Fruit fly (Drosophila melanogaster) whole organism, embryonic: ENCODE results near the gene cup.

ENCODE experiments used
- Aef1 ChIP-seq: fragments of 200-800 bp; sonication (Bioruptor generic); IDR thresholded peaks from 3 replicates; pipeline ENCODE4 v1.3.6; 2022; ENCODE audit warnings: missing biosample characterization, missing genetic modification characterization
- Antp ChIP-seq: fragments of 200-800 bp; sonication (Bioruptor generic); optimal IDR thresholded peaks from 3 replicates; lab custom pipeline; 2016; ENCODE audit warnings: missing biosample characterization, missing genetic modification characterization
- CG10209 ChIP-seq: fragments of 200-800 bp; sonication (Bioruptor generic); optimal IDR thresholded peaks from 3 replicates; lab custom pipeline; 2017; ENCODE audit warnings: missing biosample characterization, mild to moderate bottlenecking, missing genetic modification characterization, missing genetic modification reagents
- CG10321 ChIP-seq: fragments of 200-800 bp; sonication (Bioruptor generic); IDR thresholded peaks from 2 replicates; pipeline ENCODE4 v1.3.6; 2022; ENCODE audit warnings: missing biosample characterization, missing genetic modification characterization
- CG10959 ChIP-seq: fragments of 200-800 bp; sonication (Bioruptor generic); IDR thresholded peaks from 2 replicates; pipeline ENCODE4 v1.3.6; 2022; ENCODE audit warnings: missing biosample characterization, missing genetic modification characterization
- CG12744 ChIP-seq: fragments of 200-800 bp; sonication (Bioruptor generic); optimal IDR thresholded peaks from 2 replicates; lab custom pipeline; 2016; ENCODE audit warnings: missing biosample characterization, missing genetic modification characterization
- CG13424 ChIP-seq: fragments of 200-800 bp; sonication (Bioruptor generic); optimal IDR thresholded peaks from 2 replicates; lab custom pipeline; 2019; ENCODE audit warnings: missing biosample characterization, mild to moderate bottlenecking, missing genetic modification characterization, moderate library complexity
- CG13775 ChIP-seq: fragments of 200-800 bp; sonication (Bioruptor generic); optimal IDR thresholded peaks from 3 replicates; lab custom pipeline; 2017; ENCODE audit warnings: missing biosample characterization, mild to moderate bottlenecking, missing genetic modification characterization
- CG14441 ChIP-seq: fragments of 200-800 bp; sonication (Bioruptor generic); IDR thresholded peaks from 2 replicates; pipeline ENCODE4 v1.3.6; 2022; ENCODE audit warnings: missing biosample characterization, missing genetic modification characterization
- CG14710 ChIP-seq: fragments of 200-800 bp; sonication (Bioruptor generic); optimal IDR thresholded peaks from 3 replicates; lab custom pipeline; 2019; ENCODE audit warnings: missing biosample characterization, mild to moderate bottlenecking, missing genetic modification characterization, moderate library complexity
- CG17802 ChIP-seq: fragments of 200-800 bp; sonication (Bioruptor generic); optimal IDR thresholded peaks from 2 replicates; lab custom pipeline; 2018; ENCODE audit warnings: missing biosample characterization, mild to moderate bottlenecking, missing genetic modification characterization, moderate library complexity
- CG2712 ChIP-seq: fragments of 200-800 bp; optimal IDR thresholded peaks from 3 replicates; lab custom pipeline; 2019; ENCODE audit warnings: missing biosample characterization, mild to moderate bottlenecking, missing genetic modification characterization, moderate library complexity
- CG2889 ChIP-seq: fragments of 200-800 bp; sonication (Bioruptor generic); IDR thresholded peaks from 3 replicates; pipeline ENCODE4 v1.3.6; 2022; ENCODE audit warnings: missing biosample characterization, missing genetic modification characterization
- CG4617 ChIP-seq: fragments of 200-800 bp; sonication (Bioruptor generic); optimal IDR thresholded peaks from 3 replicates; lab custom pipeline; 2016; ENCODE audit warnings: missing biosample characterization, missing genetic modification characterization, borderline replicate concordance
- CG6765 ChIP-seq: fragments of 200-800 bp; sonication (Bioruptor generic); optimal IDR thresholded peaks from 3 replicates; lab custom pipeline; 2017; ENCODE audit warnings: missing biosample characterization, mild to moderate bottlenecking, missing genetic modification characterization
- CG7357 ChIP-seq: fragments of 200-800 bp; sonication (Bioruptor generic); IDR thresholded peaks from 3 replicates; pipeline ENCODE4 v1.3.6; 2022; ENCODE audit warnings: missing biosample characterization, missing genetic modification characterization
- CG9797 ChIP-seq: fragments of 200-800 bp; sonication (Bioruptor generic); optimal IDR thresholded peaks from 3 replicates; lab custom pipeline; 2018; ENCODE audit warnings: missing biosample characterization, mild to moderate bottlenecking, missing genetic modification characterization
- CG9932 ChIP-seq: fragments of 200-800 bp; sonication (Bioruptor generic); IDR thresholded peaks from 2 replicates; pipeline ENCODE4 v1.3.6; 2022; ENCODE audit warnings: missing biosample characterization, missing genetic modification characterization
- Dip3 ChIP-seq: fragments of 200-800 bp; sonication (Bioruptor generic); optimal IDR thresholded peaks from 3 replicates; lab custom pipeline; 2016; ENCODE audit warnings: missing biosample characterization, missing genetic modification characterization
- E2f2 ChIP-seq: fragments of 200-800 bp; sonication (Bioruptor generic); IDR thresholded peaks from 2 replicates; pipeline ENCODE4 v1.3.6; 2022; ENCODE audit warnings: missing biosample characterization, missing genetic modification characterization
- Fer1 ChIP-seq: fragments of 200-800 bp; sonication (Bioruptor generic); optimal IDR thresholded peaks from 2 replicates; lab custom pipeline; 2017; ENCODE audit warnings: missing biosample characterization, mild to moderate bottlenecking, missing genetic modification characterization
- HLH54F ChIP-seq: fragments of 200-800 bp; sonication (Bioruptor generic); optimal IDR thresholded peaks from 3 replicates; lab custom pipeline; 2016; ENCODE audit warnings: missing biosample characterization, missing genetic modification characterization
- HmgD ChIP-seq: fragments of 200-800 bp; sonication (Bioruptor generic); optimal IDR thresholded peaks from 3 replicates; lab custom pipeline; 2016; ENCODE audit warnings: missing biosample characterization, missing genetic modification characterization
- Hr3 ChIP-seq: fragments of 200-800 bp; sonication (Bioruptor generic); optimal IDR thresholded peaks from 3 replicates; lab custom pipeline; 2016; ENCODE audit warnings: missing biosample characterization, missing genetic modification characterization
- Hsf ChIP-seq: fragments of 200-800 bp; sonication (Bioruptor generic); optimal IDR thresholded peaks from 3 replicates; lab custom pipeline; 2016; ENCODE audit warnings: missing biosample characterization, missing genetic modification characterization
- Lhr ChIP-seq: fragments of 200-800 bp; sonication (Bioruptor generic); optimal IDR thresholded peaks from 3 replicates; lab custom pipeline; 2017; ENCODE audit warnings: mild to moderate bottlenecking, missing biosample characterization, missing genetic modification reagents, missing genetic modification characterization
- Lpt ChIP-seq: fragments of >200 bp; optimal IDR thresholded peaks from 2 replicates; lab custom pipeline; 2018; ENCODE audit warnings: missing biosample characterization, missing genetic modification characterization
- MESR4 ChIP-seq: fragments of 200-800 bp; sonication (Bioruptor generic); optimal IDR thresholded peaks from 2 replicates; lab custom pipeline; 2018; ENCODE audit warnings: missing biosample characterization, mild to moderate bottlenecking, missing genetic modification characterization, moderate library complexity
- Med ChIP-seq: fragments of 200-800 bp; sonication (Bioruptor generic); peaks from one replicate; lab custom pipeline; 2016; ENCODE audit warnings: missing biosample characterization, missing genetic modification characterization, mild to moderate bottlenecking, inconsistent platforms, moderate library complexity
- Meics ChIP-seq: fragments of 200-800 bp; sonication (Bioruptor generic); optimal IDR thresholded peaks from 2 replicates; lab custom pipeline; 2017; ENCODE audit warnings: missing biosample characterization, mild to moderate bottlenecking, missing genetic modification characterization
- Optix ChIP-seq: fragments of 200-800 bp; sonication (Bioruptor generic); IDR thresholded peaks from 3 replicates; pipeline ENCODE4 v1.3.6; 2022; ENCODE audit warnings: missing biosample characterization, missing genetic modification characterization
- Ptx1 ChIP-seq: fragments of 200-800 bp; sonication (Bioruptor generic); IDR thresholded peaks from 2 replicates; pipeline ENCODE4 v1.3.6; 2022; ENCODE audit warnings: missing biosample characterization, missing genetic modification characterization
- Xbp1 ChIP-seq: fragments of 200-800 bp; sonication (Bioruptor generic); optimal IDR thresholded peaks from 3 replicates; lab custom pipeline; 2016; ENCODE audit warnings: missing biosample characterization, mild to moderate bottlenecking, missing genetic modification characterization
- YL-1 ChIP-seq: fragments of 200-800 bp; sonication (Bioruptor generic); optimal IDR thresholded peaks from 3 replicates; lab custom pipeline; 2017; ENCODE audit warnings: missing biosample characterization, mild to moderate bottlenecking, missing genetic modification characterization
- crc ChIP-seq: fragments of 200-800 bp; sonication (Bioruptor generic); optimal IDR thresholded peaks from 2 replicates; lab custom pipeline; 2016; ENCODE audit warnings: missing biosample characterization, missing genetic modification characterization
- dmrt11E ChIP-seq: fragments of 200-800 bp; sonication (Bioruptor generic); optimal IDR thresholded peaks from 3 replicates; lab custom pipeline; 2018; ENCODE audit warnings: missing biosample characterization, mild to moderate bottlenecking, missing genetic modification characterization, moderate library complexity
- dysf ChIP-seq: fragments of 200-800 bp; sonication (Bioruptor generic); IDR thresholded peaks from 3 replicates; pipeline ENCODE4 v1.3.6; 2022; ENCODE audit warnings: missing biosample characterization, missing genetic modification characterization
- esg ChIP-seq: fragments of 200-800 bp; sonication (Bioruptor generic); conservative IDR thresholded peaks from 2 replicates; pipeline ENCODE4 v1.3.6; 2022; ENCODE audit warnings: missing biosample characterization, missing genetic modification characterization
- eyg ChIP-seq: fragments of 200-800 bp; sonication (Bioruptor generic); optimal IDR thresholded peaks from 3 replicates; lab custom pipeline; 2016; ENCODE audit warnings: missing biosample characterization, missing genetic modification characterization
- ftz-f1 ChIP-seq: fragments of 200-800 bp; sonication (Bioruptor generic); optimal IDR thresholded peaks from 2 replicates; lab custom pipeline; 2016; ENCODE audit warnings: missing biosample characterization, missing genetic modification characterization
- gfzf ChIP-seq: fragments of 200-800 bp; sonication (Bioruptor generic); optimal IDR thresholded peaks from 2 replicates; lab custom pipeline; 2016; ENCODE audit warnings: missing biosample characterization, mild to moderate bottlenecking, missing genetic modification characterization, moderate library complexity
- hkb ChIP-seq, 2 experiments: fragments of 200-800 bp in 1 of 2; fragments of >200 bp in 1 of 2; sonication (Bioruptor generic) in 1 of 2; IDR thresholded peaks in 1 of 2; optimal IDR thresholded peaks in 1 of 2; 2 replicates each; pipeline versions ENCODE4 v1.3.6 to Lab custom; 2017 to 2022; ENCODE audit warnings: missing biosample characterization in 1 of 2, missing genetic modification characterization in 1 of 2
- jumu ChIP-seq: fragments of 200-800 bp; sonication (Bioruptor generic); optimal IDR thresholded peaks from 3 replicates; lab custom pipeline; 2016; ENCODE audit warnings: missing biosample characterization, missing genetic modification characterization
- nerfin-1 ChIP-seq: fragments of 200-800 bp; sonication (Bioruptor generic); optimal IDR thresholded peaks from 3 replicates; lab custom pipeline; 2019; ENCODE audit warnings: missing biosample characterization, mild to moderate bottlenecking, missing genetic modification characterization, moderate library complexity
- nmo ChIP-seq: fragments of 200-800 bp; sonication (Bioruptor generic); optimal IDR thresholded peaks from 2 replicates; lab custom pipeline; 2018; ENCODE audit warnings: missing biosample characterization, mild to moderate bottlenecking, missing genetic modification characterization, moderate library complexity
- pho ChIP-seq: fragments of 200-800 bp; sonication (Bioruptor generic); optimal IDR thresholded peaks from 2 replicates; lab custom pipeline; 2016; ENCODE audit warnings: missing biosample characterization, missing genetic modification characterization
- sd ChIP-seq: fragments of 200-800 bp; sonication (Bioruptor generic); optimal IDR thresholded peaks from 3 replicates; lab custom pipeline; 2018; ENCODE audit warnings: missing biosample characterization, mild to moderate bottlenecking, missing genetic modification characterization, moderate library complexity
- wor ChIP-seq: fragments of 200-800 bp; sonication (Bioruptor generic); IDR thresholded peaks from 2 replicates; pipeline ENCODE4 v1.3.6; 2022; ENCODE audit warnings: missing biosample characterization, missing genetic modification characterization
- zen ChIP-seq: fragments of 200-800 bp; sonication (Bioruptor generic); optimal IDR thresholded peaks from 3 replicates; lab custom pipeline; 2018; ENCODE audit warnings: missing biosample characterization, mild to moderate bottlenecking, missing genetic modification characterization, moderate library complexity

Gene cup

DNA sequence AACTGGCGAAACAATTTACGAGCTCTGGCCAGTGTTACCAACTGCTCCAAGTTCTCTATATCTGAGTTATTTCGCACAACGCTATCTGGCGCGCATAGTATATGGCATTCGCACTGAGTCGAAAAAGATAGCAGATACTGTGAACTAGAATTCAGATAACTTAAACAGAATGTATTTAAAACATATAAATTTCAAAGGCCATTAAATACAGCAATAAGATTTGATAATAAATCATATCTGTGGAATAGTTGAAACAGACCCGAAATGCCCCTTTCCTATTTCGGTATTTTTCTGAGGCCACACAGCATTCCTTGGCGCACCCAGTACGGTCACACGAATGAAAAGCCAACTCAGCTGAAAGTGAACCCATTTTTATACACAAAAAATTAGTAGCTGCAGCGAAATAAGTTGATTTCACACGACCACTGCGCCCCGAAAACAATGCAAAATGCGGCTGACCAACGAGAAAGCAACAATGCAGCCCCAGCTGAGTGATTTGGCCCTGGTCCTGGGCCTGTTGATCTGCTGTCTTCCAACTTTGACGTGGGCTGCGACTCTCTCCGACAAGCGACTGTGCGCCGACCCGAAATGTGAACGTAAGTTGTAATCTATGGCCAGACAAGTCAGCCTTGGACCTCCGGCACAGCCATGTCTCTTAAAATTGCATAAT lies 14.2 kb upstream of the cup start, which contains the start of the genes CG31635 and Tango1:
Gene CG31635 (minus strand): TSS at position 30 of the 670 bp plus-strand sequence.
Gene Tango1 (plus strand): TSS at position 304 of the 670 bp plus-strand sequence.
- TF ChIP-seq crc (GFP tag; lab: Kevin White, UChicago) (peak; percentile 10), Aef1 (GFP tag; lab: Robert Waterston, UW) (peak; percentile 26; the same call in 1 of the 3 replicates), Xbp1 (peak; percentile 10), CG10321 (GFP tag; lab: Robert Waterston, UW) (no peak), CG14710 (tag; lab: Kevin White, UChicago) (peak; percentile 81), nerfin-1 (tag; lab: Kevin White, UChicago) (peak; percentile 46), CG10209 (GFP tag; lab: Kevin White, UChicago) (peak; percentile 7), CG2712 (tag; lab: Kevin White, UChicago) (peak; percentile 33), Fer1 (peak; percentile 34), Ptx1 (GFP tag; lab: Robert Waterston, UW) (peak; percentile 46; the same call in 1 of the 2 replicates), CG9932 (0 out of 2 replicates have a peak, but pooled peaks have one; percentile 40), CG17802 (tag; lab: Kevin White, UChicago) (peak; percentile 82), Hsf (GFP tag; lab: Kevin White, UChicago) (peak; percentile 17), Hr3 (GFP tag; lab: Kevin White, UChicago) (peak; percentile 25), esg (no peak), jumu (GFP tag; lab: Kevin White, UChicago) (peak; percentile 24), CG4617 (GFP tag; lab: Kevin White, UChicago) (peak; percentile 68), CG14441 (GFP tag; lab: Robert Waterston, UW) (0 out of 2 replicates have a peak, but pooled peaks have one; percentile 14), CG13775 (peak; percentile 10), CG2889 (no peak), YL-1 (GFP tag; lab: Kevin White, UChicago) (peak; percentile 61), ftz-f1 (GFP tag; lab: Kevin White, UChicago) (peak; percentile 40), HLH54F (peak; percentile 36), CG7357 (GFP tag; lab: Robert Waterston, UW) (peak; percentile 94), CG12744 (GFP tag; lab: Kevin White, UChicago) (peak; percentile 2), Dip3 (GFP tag; lab: Kevin White, UChicago) (peak; percentile 12), HmgD (peak; percentile 28), dysf (GFP tag; lab: Robert Waterston, UW) (0 out of 3 replicates have a peak, but pooled peaks have one; percentile 22), gfzf (GFP tag; lab: Kevin White, UChicago) (peak; percentile 96), nmo (peak; percentile 76), CG13424 (tag; lab: Kevin White, UChicago) (peak; percentile 7), Antp (GFP tag; lab: Kevin White, UChicago) (peak; percentile 13), Lhr (peak; percentile 73), Optix (no peak), pho (no peak), wor (GFP tag; lab: Robert Waterston, UW) (no peak), E2f2 (peak; percentile 76), Lpt (GFP tag; lab: Kevin White, UChicago) (no peak), sd (tag; lab: Kevin White, UChicago) (peak; percentile 89), Med (GFP tag; lab: Kevin White, UChicago) (peak; percentile 82), Meics (GFP tag; lab: Kevin White, UChicago) (no peak), CG6765 (GFP tag; lab: Kevin White, UChicago) (no peak), MESR4 (GFP tag; lab: Kevin White, UChicago) (peak; percentile 89), zen (tag; lab: Kevin White, UChicago) (peak; percentile 3), hkb (optimal IDR thresholded peaks at IDR 0.05; lab: Kevin White, UChicago) (peak; percentile 95), hkb (GFP tag; IDR thresholded peaks at IDR 0.05; lab: Robert Waterston, UW) (no peak), CG10959 (GFP tag; lab: Robert Waterston, UW) (no peak), CG9797 (GFP tag; lab: Kevin White, UChicago) (peak; percentile 97), dmrt11E (tag; lab: Kevin White, UChicago) (peak; percentile 10), eyg (GFP tag; lab: Kevin White, UChicago) (no peak)
